Worm (Caenorhabditis elegans): ENCODE measurements around the gene hlh-3.

The hlh-3 gene

ce11 chrII:9070740-9071139 lies 15.7 kb upstream of the hlh-3 start, which contains the start of gene T24B8.4:
Gene T24B8.4, minus strand, starts transcription at chrII:9070840.
- TF ChIP-seq C06A6.2 (GFP tag; conservative IDR thresholded peaks at IDR 0.05) (no peak), lir-1 (GFP tag; conservative IDR thresholded peaks at IDR 0.05) (no peak), nhr-27 (tag; optimal IDR thresholded peaks at IDR 0.05) (no peak), gei-17 (GFP tag; optimal IDR thresholded peaks at IDR 0.05) (no peak), ceh-58 (GFP tag; IDR thresholded peaks at IDR 0.05) (no peak), madf-6 (GFP tag; IDR thresholded peaks at IDR 0.05) (no peak), madf-3 (GFP tag; IDR thresholded peaks at IDR 0.05) (no peak), mcd-1 (GFP tag; IDR thresholded peaks at IDR 0.05) (no peak)

- no peak for TF ChIP-seq snpc-1.3 (tag; optimal IDR thresholded peaks at IDR 0.05; ENCODE audit: insufficient read depth)
- no peak for TF ChIP-seq nhr-90 (tag; optimal IDR thresholded peaks at IDR 0.05)
- TF ChIP-seq snpc-1.1 (tag; optimal IDR thresholded peaks at IDR 0.05; ENCODE audit: insufficient read depth), result no peak
Observed at ce11 chrII:9072769-9073168, 13.6 kb upstream of the hlh-3 start.

- no peak for TF ChIP-seq ekl-4 (GFP tag; IDR thresholded peaks at IDR 0.05)
- no peak for TF ChIP-seq tlf-1 (GFP tag; optimal IDR thresholded peaks at IDR 0.05)
- no peak for TF ChIP-seq zim-3 (tag; optimal IDR thresholded peaks at IDR 0.05)
- TF ChIP-seq dox-1 (GFP tag; IDR thresholded peaks at IDR 0.05), result no peak
- no peak for TF ChIP-seq ZK185.1 (tag; optimal IDR thresholded peaks at IDR 0.05; ENCODE audit: poor library complexity, severe bottlenecking)
- no peak for TF ChIP-seq xnd-1 (tag; optimal IDR thresholded peaks at IDR 0.05)
- no peak for TF ChIP-seq dpl-1 (GFP tag; optimal IDR thresholded peaks at IDR 0.05)
- no peak for TF ChIP-seq let-607 (tag; optimal IDR thresholded peaks at IDR 0.05)
- TF ChIP-seq snpc-3.4 (tag; optimal IDR thresholded peaks at IDR 0.05), result no peak
- TF ChIP-seq F10E7.11 (tag; optimal IDR thresholded peaks at IDR 0.05), result no peak
- no peak for TF ChIP-seq Y53G8AR.9 (GFP tag; conservative IDR thresholded peaks at IDR 0.05)
- TF ChIP-seq lin-35 (GFP tag; optimal IDR thresholded peaks at IDR 0.05), result no peak
- TF ChIP-seq aptf-2 (GFP tag; conservative IDR thresholded peaks at IDR 0.05), result no peak
- no peak for TF ChIP-seq lsy-27 (tag; optimal IDR thresholded peaks at IDR 0.05; ENCODE audit: borderline replicate concordance, insufficient read depth)
- TF ChIP-seq Y79H2A.3 (GFP tag; conservative IDR thresholded peaks at IDR 0.05), result no peak
- TF ChIP-seq snpc-1.1 (tag; optimal IDR thresholded peaks at IDR 0.05; ENCODE audit: insufficient read depth), result no peak
- no peak for TF ChIP-seq mxl-1 (tag; optimal IDR thresholded peaks at IDR 0.05)
- no peak for TF ChIP-seq gei-17 (GFP tag; optimal IDR thresholded peaks at IDR 0.05)
- no peak for TF ChIP-seq let-526 (GFP tag; IDR thresholded peaks at IDR 0.05)
Observed at ce11 chrII:9074492-9074891, 11.9 kb upstream of the hlh-3 start.

ce11 chrII:9076098-9076879 lies 10.1 kb upstream of the hlh-3 start:
- TF ChIP-seq F23B12.7 (tag; optimal IDR thresholded peaks at IDR 0.05; ENCODE audit: insufficient read depth), result no peak
- peak; percentile 46 for TF ChIP-seq nhr-80 (tag; optimal IDR thresholded peaks at IDR 0.05)
- no peak for TF ChIP-seq aptf-2 (GFP tag; conservative IDR thresholded peaks at IDR 0.05)
- TF ChIP-seq snpc-4 (GFP tag; optimal IDR thresholded peaks at IDR 0.05), result no peak
- no peak for TF ChIP-seq snpc-4 (tag; optimal IDR thresholded peaks at IDR 0.05)
